Worm (Caenorhabditis elegans) whole organism, late embryonic: ENCODE results near the gene srxa-10.

Source experiments
- F13H6.1 ChIP-seq: sonication (generic microtip); optimal IDR thresholded peaks from 2 replicates; lab custom pipeline; 2016; ENCODE audit warnings: missing genetic modification characterization, missing compliant biosample characterization
- Y22D7AL.16 ChIP-seq: sonication (generic microtip); optimal IDR thresholded peaks from 2 replicates; lab custom pipeline; 2016; ENCODE audit warnings: missing genetic modification characterization, missing compliant biosample characterization
- ahr-1 ChIP-seq: sonication (generic microtip); optimal IDR thresholded peaks from 2 replicates; lab custom pipeline; 2016; ENCODE audit warnings: missing genetic modification characterization, missing compliant biosample characterization
- ama-1 ChIP-seq: fragments of 150-350 bp; optimal IDR thresholded peaks from 2 replicates; lab custom pipeline; 2014
- ceh-18 ChIP-seq: sonication (generic microtip); optimal IDR thresholded peaks from 2 replicates; lab custom pipeline; 2016; ENCODE audit warnings: missing genetic modification characterization, missing compliant biosample characterization
- ceh-19 ChIP-seq: fragments of 200-800 bp; sonication (Bioruptor generic); optimal IDR thresholded peaks from 2 replicates; lab custom pipeline; 2018; ENCODE audit warnings: mild to moderate bottlenecking, missing genetic modification characterization, missing compliant biosample characterization
- ceh-2 ChIP-seq: sonication (generic microtip); optimal IDR thresholded peaks from 2 replicates; lab custom pipeline; 2016; ENCODE audit warnings: missing genotype, missing genetic modification characterization, missing compliant biosample characterization
- ceh-22 ChIP-seq: sonication (generic microtip); optimal IDR thresholded peaks from 2 replicates; lab custom pipeline; 2017; ENCODE audit warnings: missing biosample characterization, missing genetic modification characterization
- ceh-31 ChIP-seq: sonication (generic microtip); optimal IDR thresholded peaks from 2 replicates; lab custom pipeline; 2016; ENCODE audit warnings: missing genetic modification characterization, missing compliant biosample characterization
- dmd-4 ChIP-seq: sonication (generic microtip); optimal IDR thresholded peaks from 2 replicates; lab custom pipeline; 2016; ENCODE audit warnings: borderline replicate concordance, missing genetic modification characterization, missing compliant biosample characterization
- elt-4 ChIP-seq: sonication (generic microtip); optimal IDR thresholded peaks from 2 replicates; lab custom pipeline; 2016; ENCODE audit warnings: missing genetic modification characterization, missing compliant biosample characterization
- ets-4 ChIP-seq: sonication (generic microtip); optimal IDR thresholded peaks from 2 replicates; lab custom pipeline; 2016; ENCODE audit warnings: missing genetic modification characterization, missing compliant biosample characterization
- fax-1 ChIP-seq: sonication (generic microtip); optimal IDR thresholded peaks from 2 replicates; lab custom pipeline; 2016; ENCODE audit warnings: missing genotype, missing genetic modification characterization, missing compliant biosample characterization
- gmeb-2 ChIP-seq: sonication (generic microtip); optimal IDR thresholded peaks from 2 replicates; lab custom pipeline; 2016; ENCODE audit warnings: missing genetic modification characterization, inconsistent platforms, missing compliant biosample characterization
- hlh-13 ChIP-seq: fragments of 200-800 bp; sonication (Bioruptor generic); optimal IDR thresholded peaks from 2 replicates; lab custom pipeline; 2018; ENCODE audit warnings: mild to moderate bottlenecking, missing genetic modification characterization, missing compliant biosample characterization
- hlh-15 ChIP-seq: sonication (generic microtip); optimal IDR thresholded peaks from 2 replicates; lab custom pipeline; 2016; ENCODE audit warnings: missing genetic modification characterization, missing compliant biosample characterization
- hlh-30 ChIP-seq: sonication (generic microtip); optimal IDR thresholded peaks from 2 replicates; lab custom pipeline; 2017; ENCODE audit warnings: antibody characterized with exemption, missing genetic modification characterization, missing compliant biosample characterization; ENCODE audit not compliant: insufficient read depth
- hlh-6 ChIP-seq: sonication (generic microtip); optimal IDR thresholded peaks from 2 replicates; lab custom pipeline; 2016; ENCODE audit warnings: missing genotype, missing genetic modification characterization, missing compliant biosample characterization
- hlh-8 ChIP-seq: sonication (generic microtip); optimal IDR thresholded peaks from 2 replicates; lab custom pipeline; 2016; ENCODE audit warnings: missing genotype, missing genetic modification characterization, missing compliant biosample characterization
- lim-6 ChIP-seq: sonication (generic microtip); optimal IDR thresholded peaks from 2 replicates; lab custom pipeline; 2016; ENCODE audit warnings: missing genetic modification characterization, missing compliant biosample characterization
- lin-11 ChIP-seq: fragments of 200-800 bp; sonication (Bioruptor generic); optimal IDR thresholded peaks from 2 replicates; lab custom pipeline; 2018; ENCODE audit warnings: mild to moderate bottlenecking, missing genetic modification characterization, missing compliant biosample characterization
- nfya-1 ChIP-seq: sonication (generic microtip); optimal IDR thresholded peaks from 2 replicates; lab custom pipeline; 2017; ENCODE audit warnings: missing genetic modification characterization, mild to moderate bottlenecking, missing compliant biosample characterization, antibody characterized with exemption, moderate library complexity
- nhr-232 ChIP-seq: sonication (generic microtip); optimal IDR thresholded peaks from 2 replicates; lab custom pipeline; 2016; ENCODE audit warnings: missing genetic modification characterization, missing compliant biosample characterization
- npax-4 ChIP-seq: sonication (generic microtip); optimal IDR thresholded peaks from 2 replicates; lab custom pipeline; 2016; ENCODE audit warnings: missing genetic modification characterization, missing compliant biosample characterization
- odd-2 ChIP-seq: sonication (generic microtip); optimal IDR thresholded peaks from 2 replicates; lab custom pipeline; 2017; ENCODE audit warnings: antibody characterized with exemption, mild to moderate bottlenecking, missing genetic modification characterization, missing compliant biosample characterization
- pag-3 ChIP-seq: sonication (generic microtip); optimal IDR thresholded peaks from 2 replicates; lab custom pipeline; 2016; ENCODE audit warnings: missing compliant biosample characterization, missing genetic modification characterization, borderline replicate concordance
- pax-1 ChIP-seq: fragments of 150-350 bp; optimal IDR thresholded peaks from 2 replicates; lab custom pipeline; 2014; ENCODE audit warnings: missing biosample characterization, missing genetic modification characterization
- pha-4 ChIP-seq: fragments of 150-350 bp; optimal IDR thresholded peaks from 2 replicates; lab custom pipeline; 2018; ENCODE audit warnings: missing biosample characterization, missing genetic modification reagents, missing genetic modification characterization
- pqm-1 ChIP-seq: sonication (generic microtip); optimal IDR thresholded peaks from 2 replicates; lab custom pipeline; 2016; ENCODE audit warnings: missing genetic modification characterization, missing compliant biosample characterization
- sdc-2 ChIP-seq: sonication (generic microtip); optimal IDR thresholded peaks from 2 replicates; lab custom pipeline; 2016; ENCODE audit warnings: missing genotype, missing genetic modification characterization, missing compliant biosample characterization
- sox-2 ChIP-seq: fragments of 200-800 bp; sonication (Bioruptor generic); IDR thresholded peaks from 2 replicates; pipeline ENCODE4 v1.3.6; 2022; ENCODE audit warnings: missing genetic modification reagents, missing genetic modification characterization, missing compliant biosample characterization
- unc-3 ChIP-seq, 2 experiments: fragments of 200-800 bp in 1 of 2; sonication (Bioruptor generic) in 1 of 2; sonication (generic microtip) in 1 of 2; conservative IDR thresholded peaks in 1 of 2; optimal IDR thresholded peaks in 1 of 2; 2 replicates each; pipeline versions ENCODE4 v1.3.6 to Lab custom; 2016 to 2022; ENCODE audit warnings: missing compliant biosample characterization in 2 of 2, missing genetic modification characterization in 2 of 2, missing genetic modification reagents in 1 of 2
- unc-42 ChIP-seq: sonication (generic microtip); optimal IDR thresholded peaks from 2 replicates; lab custom pipeline; 2016; ENCODE audit warnings: missing genotype, missing genetic modification characterization, missing compliant biosample characterization
- zip-5 ChIP-seq: sonication (generic microtip); optimal IDR thresholded peaks from 2 replicates; lab custom pipeline; 2016; ENCODE audit warnings: missing genetic modification characterization, missing compliant biosample characterization

The srxa-10 gene

DNA sequence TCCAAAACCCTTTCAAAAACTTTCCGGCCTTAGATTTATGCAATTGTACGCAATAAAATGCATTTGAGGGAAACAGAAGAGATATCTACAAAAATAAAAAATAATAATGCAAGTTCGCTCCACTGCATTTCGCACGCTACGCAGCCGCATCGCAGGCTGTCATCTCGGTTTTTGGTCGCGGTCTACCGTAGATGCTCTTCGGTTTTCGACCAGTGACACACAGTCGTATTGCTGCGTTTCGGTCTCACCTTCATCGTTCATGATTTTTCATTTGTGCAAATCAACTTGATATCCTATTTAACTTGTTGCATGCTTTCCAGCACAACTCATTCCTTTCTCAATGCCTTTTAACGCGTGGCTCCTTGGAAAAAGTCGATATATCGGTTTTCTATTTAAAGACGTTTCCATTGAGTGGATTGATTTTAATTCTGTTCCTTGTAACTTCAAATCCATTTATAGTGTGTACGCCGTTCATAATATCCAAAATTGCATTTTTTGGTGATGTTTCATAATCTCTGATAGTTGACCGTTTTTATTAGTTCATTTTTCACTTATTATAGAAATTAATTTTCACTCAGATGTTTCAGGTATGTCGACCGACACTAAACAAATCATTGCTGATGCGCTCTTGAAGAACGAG is 15.6 kb downstream of the srxa-10 start, which contains the start of gene vha-1 (continued):
- TF ChIP-seq sdc-2 (tag; lab: Kevin White, UChicago) (no peak), ceh-18 (peak; percentile 52), nhr-232 (no peak), lin-11 (no peak), sox-2 (GFP tag; lab: Robert Waterston, UW) (no peak), zip-5 (no peak), F13H6.1 (no peak), lim-6 (tag; lab: Kevin White, UChicago) (no peak), odd-2 (tag; lab: Kevin White, UChicago) (no peak), hlh-15 (tag; lab: Kevin White, UChicago) (no peak), ceh-31 (tag; lab: Kevin White, UChicago) (peak; percentile 61), fax-1 (tag; lab: Kevin White, UChicago) (no peak), pag-3 (tag; lab: Kevin White, UChicago) (no peak), ahr-1 (tag; lab: Kevin White, UChicago) (no peak), gmeb-2 (tag; lab: Kevin White, UChicago) (no peak), hlh-13 (GFP tag; lab: Kevin White, UChicago) (no peak), hlh-8 (tag; lab: Kevin White, UChicago) (no peak), ets-4 (tag; lab: Kevin White, UChicago) (peak; percentile 14), hlh-6 (tag; lab: Kevin White, UChicago) (no peak), dmd-4 (tag; lab: Kevin White, UChicago) (no peak), unc-42 (tag; lab: Kevin White, UChicago) (peak; percentile 44)

DNA sequence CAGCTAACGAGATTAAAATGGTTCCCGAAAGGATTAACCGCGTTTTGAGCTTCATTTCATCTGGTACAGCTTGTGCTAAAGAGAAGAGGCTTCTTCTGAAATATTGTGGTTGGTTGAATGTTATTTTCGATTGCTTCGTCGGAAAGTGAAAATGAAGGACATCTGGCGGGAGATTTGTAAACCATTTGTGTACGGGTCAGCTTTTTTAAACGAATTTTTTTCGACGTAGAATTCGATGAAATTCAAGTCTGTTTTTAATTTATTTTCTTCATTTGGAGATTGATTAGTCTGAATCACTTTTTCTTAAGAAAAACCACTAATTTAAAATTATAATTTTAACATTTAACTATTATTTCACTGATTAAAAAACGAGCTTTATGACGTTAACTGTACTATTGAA is 16.1 kb downstream of the srxa-10 start, which contains the start of gene sqv-3:
Gene sqv-3, minus strand, starts transcription at position 101 of the 400 bp plus-strand sequence.
- no peak for TF ChIP-seq ceh-2 (tag; lab: Kevin White, UChicago)
- TF ChIP-seq elt-4 (tag; lab: Kevin White, UChicago), result no peak
- no peak for TF ChIP-seq ceh-22 (tag; lab: Kevin White, UChicago)
- no peak for TF ChIP-seq fax-1 (tag; lab: Kevin White, UChicago)
- no peak for TF ChIP-seq hlh-6 (tag; lab: Kevin White, UChicago)
- TF ChIP-seq npax-4 (tag; lab: Kevin White, UChicago), result no peak
- TF ChIP-seq nfya-1 (tag; lab: Kevin White, UChicago), result no peak
- no peak for TF ChIP-seq unc-3 (GFP tag; conservative IDR thresholded peaks at IDR 0.05; lab: Robert Waterston, UW)
- TF ChIP-seq unc-3 (tag; optimal IDR thresholded peaks at IDR 0.05; lab: Kevin White, UChicago), result no peak
- no peak for TF ChIP-seq gmeb-2 (tag; lab: Kevin White, UChicago)
- TF ChIP-seq pha-4, result no peak
- no peak for TF ChIP-seq Y22D7AL.16
- TF ChIP-seq lin-11, result no peak
- TF ChIP-seq ama-1 (lab: Kevin White, UChicago), result no peak

DNA sequence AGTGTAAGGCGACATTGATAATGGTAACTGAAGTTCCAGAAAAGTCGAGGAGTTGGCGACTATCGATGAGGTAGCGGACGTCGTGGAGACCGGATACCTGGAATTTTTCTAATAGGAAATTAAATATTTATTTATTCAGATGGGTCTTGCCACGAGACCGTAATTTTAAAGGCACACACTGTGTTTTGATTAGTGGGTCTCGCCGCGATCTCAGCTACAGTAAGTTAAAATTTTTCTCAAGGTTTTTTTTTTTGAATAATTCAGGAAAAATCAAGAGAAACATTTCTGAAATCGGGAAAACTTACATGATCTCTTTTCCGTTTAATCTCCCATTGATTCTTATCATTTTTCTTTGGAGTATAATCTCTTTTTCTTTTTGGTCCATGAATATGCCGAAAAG is 17.3 kb downstream of the srxa-10 start:
- TF ChIP-seq ceh-19 (GFP tag; lab: Kevin White, UChicago) (no peak), lin-11 (no peak), hlh-30 (no peak), ahr-1 (tag; lab: Kevin White, UChicago) (no peak)

DNA sequence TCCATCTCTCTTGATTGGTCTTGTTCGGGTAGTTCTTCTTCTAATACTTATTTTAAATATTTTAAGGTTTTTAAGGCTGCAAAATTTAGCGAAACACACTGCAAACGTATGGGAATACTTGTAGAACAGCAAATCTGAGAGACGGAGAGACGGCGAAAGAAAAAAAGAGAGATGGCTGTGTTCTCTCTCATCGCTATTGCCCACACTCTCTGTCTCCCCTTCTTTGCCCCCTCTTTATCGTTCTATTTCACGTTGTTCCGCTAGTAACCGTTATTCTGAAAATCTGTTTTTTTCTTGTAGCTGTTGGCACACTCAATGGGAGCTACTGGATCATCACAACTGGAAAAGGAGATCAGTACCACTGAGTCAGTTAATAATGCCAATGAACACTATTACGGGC is 20.0 kb downstream of the srxa-10 start, which contains the start of gene usp-46:
Gene usp-46, plus strand, starts transcription at position 301 of the 400 bp plus-strand sequence.
- TF ChIP-seq pax-1 (peak; percentile 43), sox-2 (GFP tag; lab: Robert Waterston, UW) (no peak), ceh-31 (tag; lab: Kevin White, UChicago) (peak; percentile 16), ceh-2 (tag; lab: Kevin White, UChicago) (no peak), pqm-1 (tag; lab: Kevin White, UChicago) (no peak)
- TF ChIP-seq, all 69 proteins: peak for 2
